Fruit fly (Drosophila melanogaster) S2 (cell line): ENCODE results near the gene CG17343.

Source experiments
- CG8478 ChIP-seq: fragments of >200 bp; optimal IDR thresholded peaks from 2 replicates; lab custom pipeline; 2018
- CTCF ChIP-seq, 2 experiments: fragments of >200 bp; optimal IDR thresholded peaks; 2 replicates each; lab custom pipeline; 2018

Gene CG17343

DNA sequence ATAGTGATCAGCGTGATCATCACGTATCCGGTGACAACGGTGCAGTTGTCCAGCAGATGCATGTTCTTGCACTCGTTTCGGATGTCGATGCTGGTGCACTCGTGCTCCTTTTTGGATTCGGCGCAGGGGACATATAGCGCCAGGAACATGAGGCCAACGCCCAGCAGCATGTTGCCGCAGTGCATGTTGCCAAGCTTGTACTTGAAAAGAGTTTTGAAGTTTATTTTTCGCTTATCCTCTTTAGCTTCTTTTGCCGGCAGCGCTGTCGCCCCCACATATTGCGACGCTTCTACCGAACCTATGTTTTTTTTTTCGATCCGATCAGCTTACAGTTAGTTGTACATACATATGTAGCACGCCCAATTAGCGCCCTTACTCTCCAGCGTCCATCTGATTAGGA lies 3.7 kb downstream of the CG17343 start:
- TF ChIP-seq CG8478 (lab: Kevin White, UChicago) = no peak
- no peak for TF ChIP-seq CTCF (optimal IDR thresholded peaks at IDR 0.05; lab: Kevin White, UChicago)

DNA sequence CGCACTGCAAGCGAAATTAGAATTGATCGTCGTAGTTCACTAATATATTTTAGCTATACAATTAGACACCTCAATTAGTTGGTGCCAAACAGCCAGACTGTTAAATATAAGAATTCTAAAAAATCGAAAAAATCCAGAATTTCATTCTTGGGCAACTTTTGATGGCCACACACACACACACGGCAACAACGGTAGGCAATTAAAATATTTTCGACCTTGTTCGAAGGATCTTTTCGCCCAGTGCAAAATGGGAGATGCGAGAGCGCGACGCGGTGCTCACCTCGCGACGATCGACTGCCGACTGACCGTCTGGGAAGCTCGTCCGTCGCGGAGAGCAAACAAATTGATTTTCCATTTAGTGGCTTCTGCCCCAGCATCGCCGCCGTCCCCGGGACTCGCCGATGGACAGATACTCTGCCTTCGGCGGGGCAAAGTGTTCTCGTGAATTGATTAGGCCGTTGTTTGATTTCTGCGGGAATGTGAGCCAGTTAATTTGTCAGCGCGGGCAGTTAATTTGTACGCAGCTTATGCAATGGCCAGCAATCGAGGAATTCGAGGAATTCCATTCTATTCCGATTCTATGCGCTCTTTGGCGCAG lies 4.9 kb downstream of the CG17343 start, which contains the start of gene CG10702:
Gene CG10702, minus strand, starts transcription at position 304 of the 598 bp plus-strand sequence.
- no peak for TF ChIP-seq CTCF (optimal IDR thresholded peaks at IDR 0.05; lab: Kevin White, UChicago)
- no peak for TF ChIP-seq CG8478 (lab: Kevin White, UChicago)

DNA sequence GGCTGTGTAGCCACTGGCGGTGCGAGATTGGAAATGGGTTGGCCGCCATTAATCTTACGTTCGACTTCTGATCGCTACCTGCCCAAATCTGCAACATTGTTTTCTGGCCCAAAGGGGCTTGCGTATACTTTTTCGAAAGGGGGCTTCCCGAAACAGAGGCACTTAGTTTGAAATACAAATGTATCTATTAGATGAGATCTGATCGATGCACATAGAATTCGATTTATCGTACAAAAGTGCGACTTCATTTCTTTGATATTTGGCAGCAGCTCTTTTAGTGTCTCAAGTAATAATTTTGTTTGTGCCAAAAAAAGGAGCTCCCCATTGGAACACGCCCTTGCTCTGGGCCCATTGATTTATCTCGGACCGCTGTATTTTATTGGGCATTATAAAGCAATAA lies 7.0 kb downstream of the CG17343 start:
- TF ChIP-seq CTCF (optimal IDR thresholded peaks at IDR 0.05; lab: Kevin White, UChicago) = no peak
- TF ChIP-seq CG8478 (lab: Kevin White, UChicago) = no peak

- no peak for TF ChIP-seq CG8478 (lab: Kevin White, UChicago)
- TF ChIP-seq CTCF (optimal IDR thresholded peaks at IDR 0.05; lab: Kevin White, UChicago) = no peak
Measured at dm6 chr2L:19074099-19074828, 9.5 kb downstream of the CG17343 start, which contains the start of gene CG17572. Gene CG17572 (minus strand): TSS chr2L:19074149.

dm6 chr2L:19078928-19079327 lies 14.2 kb downstream of the CG17343 start, which contains the start of gene CG10700:
Gene CG10700 (minus strand): TSS chr2L:19079028.
- no peak for TF ChIP-seq CTCF (optimal IDR thresholded peaks at IDR 0.05; lab: Kevin White, UChicago)
- TF ChIP-seq CG8478 (lab: Kevin White, UChicago) = no peak

DNA sequence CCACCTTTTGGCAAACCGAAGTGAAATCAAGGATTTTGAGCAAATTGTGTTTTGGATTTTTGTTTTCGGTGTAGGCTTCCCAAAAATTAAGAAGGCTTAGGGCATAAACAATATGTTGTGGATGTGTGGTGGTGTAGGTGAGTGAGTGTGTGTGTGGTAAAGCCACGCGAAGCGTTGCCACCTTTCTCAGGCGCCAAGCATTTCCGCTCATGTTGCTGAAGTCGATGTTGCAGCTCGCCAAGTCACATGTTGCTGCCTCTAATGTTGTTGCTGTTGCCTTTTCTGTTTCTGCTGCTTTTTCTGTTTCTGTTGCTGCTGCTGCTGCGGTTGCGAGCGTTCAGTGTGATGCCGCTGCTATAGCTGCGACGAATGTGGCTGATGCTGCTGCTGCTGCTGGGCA lies 15.0 kb downstream of the CG17343 start:
- TF ChIP-seq CTCF (optimal IDR thresholded peaks at IDR 0.05; lab: Kevin White, UChicago) (no peak), CG8478 (lab: Kevin White, UChicago) (no peak)

- TF ChIP-seq CG8478 (lab: Kevin White, UChicago) (no peak), CTCF (optimal IDR thresholded peaks at IDR 0.05; lab: Kevin White, UChicago) (no peak)
Measured at dm6 chr2L:19083320-19083764, 18.6 kb downstream of the CG17343 start.

- no peak for TF ChIP-seq CTCF (optimal IDR thresholded peaks at IDR 0.05; lab: Kevin White, UChicago)
- TF ChIP-seq CG8478 (lab: Kevin White, UChicago) = no peak
Measured at dm6 chr2L:19088895-19089294, 24.2 kb downstream of the CG17343 start.

- TF ChIP-seq CG8478 (lab: Kevin White, UChicago) (no peak), CTCF (optimal IDR thresholded peaks at IDR 0.05; lab: Kevin White, UChicago) (no peak)
Measured at dm6 chr2L:19089385-19089784, 24.7 kb downstream of the CG17343 start.

- TF ChIP-seq CTCF (optimal IDR thresholded peaks at IDR 0.05; lab: Kevin White, UChicago) (no peak), CG8478 (lab: Kevin White, UChicago) (no peak)
Measured at dm6 chr2L:19093868-19094267, 29.1 kb downstream of the CG17343 start.

dm6 chr2L:19096361-19096760 lies 31.6 kb downstream of the CG17343 start:
- TF ChIP-seq CG8478 (lab: Kevin White, UChicago) = no peak
- no peak for TF ChIP-seq CTCF (optimal IDR thresholded peaks at IDR 0.05; lab: Kevin White, UChicago)

DNA sequence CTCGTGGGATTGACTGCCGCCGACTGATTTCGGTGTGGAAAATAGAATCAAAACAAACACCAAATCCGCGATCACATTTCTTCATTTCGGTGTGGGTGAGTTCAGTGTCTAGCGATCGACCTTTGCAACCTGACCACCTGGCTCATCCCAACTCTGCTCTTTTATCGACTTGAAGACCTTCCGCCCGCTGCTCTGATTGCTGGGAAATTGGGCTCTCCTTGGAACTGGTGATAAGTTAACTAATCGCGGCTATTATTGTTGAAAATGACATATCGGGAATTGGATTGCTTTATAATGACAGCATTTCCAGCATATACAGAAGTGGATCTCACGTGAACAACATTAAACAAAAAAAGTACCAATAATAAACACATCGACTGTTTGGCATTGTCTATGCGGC lies 32.6 kb downstream of the CG17343 start:
- TF ChIP-seq CTCF (optimal IDR thresholded peaks at IDR 0.05; lab: Kevin White, UChicago) = no peak
- no peak for TF ChIP-seq CG8478 (lab: Kevin White, UChicago)

dm6 chr2L:19098668-19099067 lies 33.9 kb downstream of the CG17343 start:
- TF ChIP-seq CG8478 (lab: Kevin White, UChicago) = no peak
- no peak for TF ChIP-seq CTCF (optimal IDR thresholded peaks at IDR 0.05; lab: Kevin White, UChicago)

- TF ChIP-seq CG8478 (lab: Kevin White, UChicago) (no peak), CTCF (optimal IDR thresholded peaks at IDR 0.05; lab: Kevin White, UChicago) (no peak)
Measured at dm6 chr2L:19101744-19102143, 37.0 kb downstream of the CG17343 start, which contains the start of the genes CG17344 and CG43731. Gene CG17344 (plus strand): TSS chr2L:19102044. Gene CG43731 (plus strand): TSS chr2L:19102044.
